Fruit fly (Drosophila melanogaster): ENCODE data around the gene CG31268.

The CG31268 gene

dm6 chr3R:17059100-17059810, 27.7 kb downstream of the CG31268 start:
- no peak for TF ChIP-seq psq (optimal IDR thresholded peaks at IDR 0.05)
- no peak for TF ChIP-seq pan (optimal IDR thresholded peaks at IDR 0.05)
- no peak for TF ChIP-seq CG8478 (optimal IDR thresholded peaks at IDR 0.05)
- no peak for TF ChIP-seq EcR (GFP tag; optimal IDR thresholded peaks at IDR 0.05)
- no peak for TF ChIP-seq Dll (optimal IDR thresholded peaks at IDR 0.05)

- TF ChIP-seq Dll (optimal IDR thresholded peaks at IDR 0.05) = no peak
Measured at dm6 chr3R:17059811-17060169, 28.2 kb downstream of the CG31268 start.

dm6 chr3R:17060244-17060664, 28.7 kb downstream of the CG31268 start:
- no peak for TF ChIP-seq pan (optimal IDR thresholded peaks at IDR 0.05)
- TF ChIP-seq usp (GFP tag; optimal IDR thresholded peaks at IDR 0.05) = no peak
- TF ChIP-seq CG8478 (optimal IDR thresholded peaks at IDR 0.05) = no peak
- no peak for TF ChIP-seq Dll (optimal IDR thresholded peaks at IDR 0.05)
- TF ChIP-seq psq (optimal IDR thresholded peaks at IDR 0.05) = no peak
- TF ChIP-seq EcR (GFP tag; optimal IDR thresholded peaks at IDR 0.05) = no peak

DNA sequence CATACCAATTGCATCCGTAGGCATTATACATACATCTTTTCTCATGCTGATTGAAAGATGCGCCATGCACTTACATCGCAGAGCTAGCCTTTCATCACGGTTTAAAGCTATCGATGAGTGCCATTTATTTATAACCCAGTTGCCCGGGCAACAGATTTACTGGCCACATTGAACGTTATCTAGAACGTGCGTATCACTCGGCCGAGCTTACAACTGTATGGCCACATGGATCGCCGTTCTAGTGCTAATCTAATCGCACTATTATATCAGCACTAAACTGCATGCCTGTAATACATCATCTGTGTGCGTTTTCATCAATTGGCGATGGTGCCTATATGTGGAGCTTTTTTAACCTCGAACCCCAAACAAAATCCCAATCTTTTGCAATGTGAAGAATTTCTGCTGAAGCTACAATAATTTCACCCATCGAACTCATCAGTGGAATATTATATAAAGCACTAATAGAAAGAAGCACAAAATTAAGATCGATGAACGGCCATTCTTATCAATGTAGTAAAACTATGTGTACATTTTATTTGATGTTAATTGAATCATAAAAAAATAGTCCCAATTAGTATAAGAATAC, 29.3 kb downstream of the CG31268 start:
- TF ChIP-seq usp (GFP tag; optimal IDR thresholded peaks at IDR 0.05) (no peak), Dll (optimal IDR thresholded peaks at IDR 0.05) (no peak)

DNA sequence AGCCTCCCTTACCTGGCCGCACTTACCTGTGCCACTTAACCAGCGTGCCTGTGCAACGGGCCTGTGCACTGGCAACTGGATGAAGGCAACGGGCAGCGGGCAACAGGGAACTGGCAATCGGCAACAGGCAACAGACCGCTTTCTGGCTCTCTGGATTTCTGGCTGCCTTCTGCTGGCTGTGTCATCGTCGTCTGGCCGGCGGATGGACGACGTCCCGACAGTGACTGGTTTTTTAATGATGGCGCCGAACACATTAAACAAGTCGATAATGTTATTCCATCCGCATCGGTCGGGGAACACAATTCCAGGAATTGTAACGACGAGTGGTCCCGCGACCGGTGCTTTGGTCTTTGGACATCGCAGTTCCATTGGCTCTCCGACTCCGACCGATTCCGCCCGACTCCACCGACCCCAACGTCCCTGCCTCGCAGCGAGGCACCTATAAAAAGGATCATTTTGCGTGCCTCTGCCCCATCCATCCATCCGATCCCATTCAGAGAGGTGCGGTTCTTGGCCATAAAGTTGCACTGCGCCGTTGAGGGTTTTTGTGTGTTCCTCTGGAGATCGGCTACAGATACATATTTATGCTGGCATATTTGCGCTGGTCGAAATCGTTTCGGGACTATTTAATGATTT, 30.3 kb downstream of the CG31268 start:
- TF ChIP-seq EcR (GFP tag; optimal IDR thresholded peaks at IDR 0.05) (no peak), Dll (optimal IDR thresholded peaks at IDR 0.05) (peak; percentile 13)

DNA sequence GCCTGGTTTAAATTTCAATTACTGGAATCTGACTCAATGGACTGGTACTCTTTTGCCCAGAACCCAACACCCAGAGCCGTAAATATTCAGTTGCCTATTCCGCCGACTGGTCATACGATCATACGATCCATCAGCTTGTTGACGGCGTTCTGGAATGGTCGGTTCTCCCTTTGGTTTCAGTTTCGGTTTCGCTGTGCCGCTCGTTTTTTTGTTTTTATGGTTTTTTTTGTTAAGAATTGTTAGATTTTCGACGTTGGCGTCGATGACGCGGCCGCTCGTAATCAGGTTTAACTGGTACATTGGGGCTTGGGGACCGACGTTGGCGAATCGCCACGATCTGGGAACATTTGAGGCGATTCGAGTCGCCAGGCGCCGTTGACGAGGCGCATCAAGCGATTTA, 31.1 kb downstream of the CG31268 start:
- no peak for TF ChIP-seq pan (optimal IDR thresholded peaks at IDR 0.05)
- TF ChIP-seq psq (optimal IDR thresholded peaks at IDR 0.05) = no peak
- no peak for TF ChIP-seq Dll (optimal IDR thresholded peaks at IDR 0.05)
- no peak for TF ChIP-seq usp (GFP tag; optimal IDR thresholded peaks at IDR 0.05)
- no peak for TF ChIP-seq EcR (GFP tag; optimal IDR thresholded peaks at IDR 0.05)
- TF ChIP-seq CG8478 (optimal IDR thresholded peaks at IDR 0.05) = no peak

dm6 chr3R:17063763-17064162, 32.2 kb downstream of the CG31268 start:
- TF ChIP-seq pan (optimal IDR thresholded peaks at IDR 0.05) (no peak), Dll (optimal IDR thresholded peaks at IDR 0.05) (no peak), psq (optimal IDR thresholded peaks at IDR 0.05) (no peak), EcR (GFP tag; optimal IDR thresholded peaks at IDR 0.05) (no peak), usp (GFP tag; optimal IDR thresholded peaks at IDR 0.05) (no peak), CG8478 (optimal IDR thresholded peaks at IDR 0.05) (no peak)

DNA sequence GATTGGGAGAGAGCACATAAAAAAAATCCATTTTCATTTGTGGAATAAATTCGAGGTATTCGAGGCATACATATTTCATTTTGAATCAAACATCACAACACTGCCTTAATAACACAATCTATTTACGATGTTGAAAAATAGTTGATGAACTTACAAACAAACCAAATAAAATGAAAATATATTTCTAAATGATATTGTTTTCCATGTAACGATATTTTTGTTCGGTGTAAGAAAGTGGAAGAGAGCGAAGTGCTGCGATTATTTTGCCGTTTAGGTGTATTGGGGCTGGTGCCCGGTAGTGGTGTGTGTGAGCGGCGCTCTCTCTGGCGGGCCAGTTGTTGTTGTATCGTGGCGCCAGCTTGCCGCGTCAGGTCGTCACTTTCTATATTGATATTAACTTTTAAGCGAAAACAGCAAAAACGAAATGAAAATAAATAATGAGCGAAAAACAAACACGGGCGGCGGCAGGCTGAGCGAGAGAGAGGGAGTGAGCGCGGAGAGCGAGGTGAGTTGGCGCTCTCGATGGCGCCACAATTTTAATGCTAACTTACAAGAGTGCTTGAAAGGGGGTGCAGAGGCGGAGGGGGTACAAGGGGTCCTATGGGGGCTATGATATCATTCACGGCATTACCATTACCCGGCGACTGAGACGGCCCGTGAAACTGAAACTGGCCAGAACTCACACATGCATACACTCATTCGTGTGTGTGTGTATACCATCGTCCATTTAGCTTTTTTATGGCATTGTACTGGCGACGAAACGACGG, 33.6 kb downstream of the CG31268 start:
- TF ChIP-seq psq (optimal IDR thresholded peaks at IDR 0.05) (no peak), EcR (GFP tag; optimal IDR thresholded peaks at IDR 0.05) (no peak), Dll (optimal IDR thresholded peaks at IDR 0.05) (peak; percentile 95)

DNA sequence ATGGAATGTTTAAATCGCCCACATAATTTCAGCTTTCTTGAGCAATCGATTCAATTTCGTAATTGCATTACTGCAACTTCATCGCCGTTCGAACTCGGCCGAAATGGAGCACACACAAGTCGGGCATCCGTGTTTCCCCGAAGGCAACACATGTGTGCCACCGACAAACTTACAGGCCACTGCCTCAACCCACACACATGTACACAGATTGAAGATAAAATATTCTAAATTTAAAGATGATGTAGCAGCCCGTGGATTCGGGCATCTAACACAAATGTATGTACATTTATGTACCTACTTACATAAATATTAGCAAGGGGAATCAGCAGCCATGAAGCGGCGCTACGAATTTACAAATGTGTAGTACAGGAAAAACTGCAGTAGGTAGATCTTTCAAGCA, 34.5 kb downstream of the CG31268 start:
- TF ChIP-seq Dll (optimal IDR thresholded peaks at IDR 0.05) (no peak), pan (optimal IDR thresholded peaks at IDR 0.05) (no peak), CG8478 (optimal IDR thresholded peaks at IDR 0.05) (no peak), usp (GFP tag; optimal IDR thresholded peaks at IDR 0.05) (no peak), psq (optimal IDR thresholded peaks at IDR 0.05) (no peak), EcR (GFP tag; optimal IDR thresholded peaks at IDR 0.05) (no peak)

- TF ChIP-seq psq (optimal IDR thresholded peaks at IDR 0.05) = no peak
- no peak for TF ChIP-seq Dll (optimal IDR thresholded peaks at IDR 0.05)
- no peak for TF ChIP-seq pan (optimal IDR thresholded peaks at IDR 0.05)
- no peak for TF ChIP-seq CG8478 (optimal IDR thresholded peaks at IDR 0.05)
- no peak for TF ChIP-seq EcR (GFP tag; optimal IDR thresholded peaks at IDR 0.05)
- no peak for TF ChIP-seq usp (GFP tag; optimal IDR thresholded peaks at IDR 0.05)
Measured at dm6 chr3R:17066828-17067430, 35.3 kb downstream of the CG31268 start.

dm6 chr3R:17067721-17068120, 36.1 kb downstream of the CG31268 start:
- no peak for TF ChIP-seq CG8478 (optimal IDR thresholded peaks at IDR 0.05)
- TF ChIP-seq pan (optimal IDR thresholded peaks at IDR 0.05) = no peak
- TF ChIP-seq usp (GFP tag; optimal IDR thresholded peaks at IDR 0.05) = no peak
- TF ChIP-seq EcR (GFP tag; optimal IDR thresholded peaks at IDR 0.05) = no peak
- no peak for TF ChIP-seq Dll (optimal IDR thresholded peaks at IDR 0.05)
- TF ChIP-seq psq (optimal IDR thresholded peaks at IDR 0.05) = no peak

DNA sequence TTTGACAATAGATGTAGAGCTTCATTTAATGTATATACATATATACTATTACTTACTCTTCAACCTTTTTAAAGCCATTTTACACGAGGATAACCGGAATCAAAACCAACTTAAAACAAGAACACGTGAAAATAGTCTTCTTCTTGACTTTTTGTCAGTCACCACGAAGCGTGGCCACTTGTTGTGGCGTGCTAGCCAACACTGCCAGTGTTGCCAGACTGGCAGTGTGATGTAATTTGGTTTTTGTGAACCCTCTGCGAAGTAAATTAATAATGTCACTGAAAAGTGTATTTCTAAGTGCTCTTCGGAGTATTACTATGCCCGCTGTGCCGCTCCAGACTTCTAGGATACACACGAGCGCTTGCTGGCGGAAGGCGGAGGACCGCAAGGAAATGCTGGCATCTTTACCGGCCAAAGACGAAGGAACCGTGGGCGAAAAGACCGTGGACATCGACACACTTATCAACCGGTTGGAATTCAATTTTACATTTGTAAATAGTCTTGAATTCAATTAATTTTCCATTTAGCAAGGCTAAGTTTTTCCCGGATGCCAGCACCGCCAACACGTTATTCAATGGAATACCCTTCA, 41.0 kb downstream of the CG31268 start, which contains the start of the genes Ns1 and mRpS11:
Ns1 (minus strand) TSS at position 150 of the 589 bp plus-strand sequence.
mRpS11 (plus strand) TSS at position 207 of the 589 bp plus-strand sequence.
- TF ChIP-seq pan (optimal IDR thresholded peaks at IDR 0.05) = no peak
- no peak for TF ChIP-seq Dll (optimal IDR thresholded peaks at IDR 0.05)
- TF ChIP-seq psq (optimal IDR thresholded peaks at IDR 0.05) = no peak
- TF ChIP-seq usp (GFP tag; optimal IDR thresholded peaks at IDR 0.05) = no peak
- TF ChIP-seq CG8478 (optimal IDR thresholded peaks at IDR 0.05) = no peak
- TF ChIP-seq EcR (GFP tag; optimal IDR thresholded peaks at IDR 0.05) = no peak

Data from whole organism.